Fruit fly (Drosophila melanogaster): ENCODE results near the gene polo.

The polo gene

DNA sequence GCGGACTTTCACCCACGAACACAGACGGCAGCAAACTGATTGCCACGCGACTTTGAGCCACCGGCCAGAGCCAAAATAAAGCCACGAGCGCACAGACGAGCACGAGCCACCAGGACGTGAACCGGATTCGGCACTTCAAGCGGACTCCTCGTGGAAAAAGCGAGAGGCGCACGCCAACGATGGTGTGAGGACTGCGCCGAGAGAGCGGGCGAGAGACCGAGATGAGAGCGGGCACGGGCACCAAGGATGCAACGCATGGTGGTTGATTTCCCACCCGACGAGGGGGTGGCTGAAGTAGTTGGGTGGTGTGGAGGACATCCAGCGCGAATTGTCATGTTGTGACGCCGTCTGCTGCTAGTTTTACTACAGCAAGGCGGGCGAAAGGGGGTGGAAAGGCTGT lies 14.4 kb upstream of the polo start, which contains the start of gene gogo:
Gene gogo, minus strand, starts transcription at position 39 of the 400 bp plus-strand sequence.
- TF ChIP-seq Pif1B (GFP tag; optimal IDR thresholded peaks at IDR 0.05) (no peak), CG8301 (tag; optimal IDR thresholded peaks at IDR 0.05) (no peak), D1 (tag; optimal IDR thresholded peaks at IDR 0.05) (no peak), CG9948 (tag; optimal IDR thresholded peaks at IDR 0.05) (no peak), CG10348 (GFP tag; IDR thresholded peaks at IDR 0.05) (no peak), fd96Ca (GFP tag; IDR thresholded peaks at IDR 0.05) (no peak), Snoo (tag; optimal IDR thresholded peaks at IDR 0.05) (no peak), CG15710 (tag; optimal IDR thresholded peaks at IDR 0.05) (no peak), CG8159 (tag; optimal IDR thresholded peaks at IDR 0.05) (no peak), CG4496 (GFP tag; IDR thresholded peaks at IDR 0.05) (no peak), gl (tag; optimal IDR thresholded peaks at IDR 0.05) (no peak)

DNA sequence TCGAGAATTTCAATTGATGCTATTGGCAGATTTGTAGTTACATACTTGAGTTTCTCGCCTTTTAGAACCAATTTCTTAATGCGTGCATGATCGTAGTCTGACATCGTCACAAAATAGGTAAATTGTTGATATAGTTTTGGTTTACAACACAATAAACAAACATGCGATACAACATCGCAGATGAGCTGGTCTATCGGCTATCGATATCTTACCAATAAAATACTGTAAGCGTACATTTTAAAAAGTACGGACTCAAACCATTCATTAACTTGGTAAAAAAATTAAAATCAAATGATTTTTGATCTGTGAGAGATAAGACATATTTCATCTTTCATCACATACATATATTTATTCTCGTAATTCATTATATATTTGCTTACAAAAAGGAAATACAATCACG lies 12.7 kb upstream of the polo start, which contains the start of gene FRG1:
Gene FRG1, minus strand, starts transcription at position 175 of the 400 bp plus-strand sequence.
- TF ChIP-seq CG4496 (GFP tag; IDR thresholded peaks at IDR 0.05), result no peak
- no peak for TF ChIP-seq D1 (tag; optimal IDR thresholded peaks at IDR 0.05)

dm6 chr3L:20299110-20299509 lies 10.3 kb upstream of the polo start, which contains the start of gene SCCRO4:
Gene SCCRO4 (plus strand): TSS chr3L:20299410.
- TF ChIP-seq D1 (tag; optimal IDR thresholded peaks at IDR 0.05) (no peak), CG17806 (tag; optimal IDR thresholded peaks at IDR 0.05) (no peak)

dm6 chr3L:20302081-20302630 lies 7.3 kb upstream of the polo start, which contains the start of gene Pex23:
Gene Pex23 (minus strand): TSS chr3L:20302141.
- TF ChIP-seq rn (GFP tag; IDR thresholded peaks at IDR 0.05), result peak; percentile 62
- TF ChIP-seq CG15710 (tag; optimal IDR thresholded peaks at IDR 0.05), result peak; percentile 66
- no peak for TF ChIP-seq gl (tag; optimal IDR thresholded peaks at IDR 0.05)
- TF ChIP-seq CG17806 (tag; optimal IDR thresholded peaks at IDR 0.05), result peak; percentile 49
- peak; percentile 44 for TF ChIP-seq CG9948 (tag; optimal IDR thresholded peaks at IDR 0.05)
- TF ChIP-seq EcR (GFP tag; optimal IDR thresholded peaks at IDR 0.05), result no peak
- TF ChIP-seq Pif1A (GFP tag; optimal IDR thresholded peaks at IDR 0.05), result no peak
- no peak for TF ChIP-seq D1 (tag; optimal IDR thresholded peaks at IDR 0.05)
- peak; percentile 51; the same call in 1 of the 2 replicates for TF ChIP-seq CG10348 (GFP tag; IDR thresholded peaks at IDR 0.05)
- TF ChIP-seq Snoo (tag; optimal IDR thresholded peaks at IDR 0.05), result peak; percentile 59
- TF ChIP-seq CG12605 (GFP tag; IDR thresholded peaks at IDR 0.05), result peak; percentile 7; the same call in 1 of the 2 replicates
- peak; percentile 78 for TF ChIP-seq fd96Ca (GFP tag; IDR thresholded peaks at IDR 0.05)
- TF ChIP-seq CG4496 (GFP tag; IDR thresholded peaks at IDR 0.05), result peak; percentile 83
- TF ChIP-seq Pif1B (GFP tag; optimal IDR thresholded peaks at IDR 0.05), result no peak
- peak; percentile 55 for TF ChIP-seq CG8159 (tag; optimal IDR thresholded peaks at IDR 0.05)
- no peak for TF ChIP-seq CG13204 (GFP tag; optimal IDR thresholded peaks at IDR 0.05)
- TF ChIP-seq CG8301 (tag; optimal IDR thresholded peaks at IDR 0.05), result no peak
- TF ChIP-seq CG14655 (GFP tag; optimal IDR thresholded peaks at IDR 0.05), result no peak
- peak; percentile 49; the same call in 1 of the 2 replicates for TF ChIP-seq CG32121 (GFP tag; IDR thresholded peaks at IDR 0.05)
- peak; percentile 33 for TF ChIP-seq CG34367 (tag; optimal IDR thresholded peaks at IDR 0.05)
- peak; percentile 68 for TF ChIP-seq Ets98B (GFP tag; IDR thresholded peaks at IDR 0.05)

dm6 chr3L:20306142-20306541 lies 3.3 kb upstream of the polo start, which contains the start of gene CG32225:
Gene CG32225 (minus strand): TSS chr3L:20306283.
- TF ChIP-seq CG4496 (GFP tag; IDR thresholded peaks at IDR 0.05) (peak; percentile 37; the same call in 1 of the 3 replicates), D1 (tag; optimal IDR thresholded peaks at IDR 0.05) (no peak)

DNA sequence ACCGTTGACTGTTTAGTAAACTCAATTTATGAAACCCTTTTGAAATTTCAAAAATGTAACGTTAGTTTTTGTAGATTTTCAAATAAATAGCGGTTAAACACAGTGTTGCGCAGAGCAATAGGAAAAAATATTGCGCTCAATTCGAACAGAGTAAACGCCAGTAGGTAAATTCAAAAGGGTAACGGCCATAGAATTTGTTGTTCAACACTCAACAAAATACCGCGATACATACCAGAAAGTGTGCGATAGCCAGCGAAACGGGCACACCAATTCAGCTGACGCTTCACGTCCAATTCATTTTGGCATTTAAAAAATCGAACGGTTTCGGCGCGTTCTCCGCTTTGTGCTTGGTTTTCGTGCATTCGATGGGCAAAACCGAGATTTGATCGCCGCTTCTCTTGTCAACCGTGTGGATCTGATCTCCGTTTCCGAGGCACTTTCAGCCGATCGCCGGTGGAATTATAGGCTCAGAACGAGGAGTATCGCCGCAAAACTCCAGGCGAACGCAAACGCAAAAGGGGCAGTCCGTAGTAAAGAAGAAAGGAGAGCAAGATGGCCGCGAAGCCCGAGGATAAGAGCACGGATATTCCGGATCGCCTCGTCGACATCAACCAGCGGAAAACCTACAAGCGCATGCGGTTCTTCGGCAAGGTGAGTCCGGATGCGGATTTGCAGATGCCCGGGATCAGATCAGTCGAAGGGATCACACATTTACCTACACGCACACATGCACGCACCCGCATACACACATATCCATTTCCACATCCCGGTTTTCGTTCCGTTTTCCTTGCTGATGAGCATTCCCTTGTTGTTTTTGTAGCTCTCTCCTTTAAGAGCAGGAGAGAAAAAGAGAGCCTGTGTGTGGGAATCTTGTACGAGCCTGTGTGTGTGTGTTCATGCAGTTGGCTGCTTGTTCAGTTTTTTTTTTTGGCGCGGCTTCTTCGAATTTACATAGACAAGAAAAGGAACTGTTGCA lies 592 bp downstream of the polo start:
- TF ChIP-seq Pif1B (GFP tag; optimal IDR thresholded peaks at IDR 0.05), result no peak

DNA sequence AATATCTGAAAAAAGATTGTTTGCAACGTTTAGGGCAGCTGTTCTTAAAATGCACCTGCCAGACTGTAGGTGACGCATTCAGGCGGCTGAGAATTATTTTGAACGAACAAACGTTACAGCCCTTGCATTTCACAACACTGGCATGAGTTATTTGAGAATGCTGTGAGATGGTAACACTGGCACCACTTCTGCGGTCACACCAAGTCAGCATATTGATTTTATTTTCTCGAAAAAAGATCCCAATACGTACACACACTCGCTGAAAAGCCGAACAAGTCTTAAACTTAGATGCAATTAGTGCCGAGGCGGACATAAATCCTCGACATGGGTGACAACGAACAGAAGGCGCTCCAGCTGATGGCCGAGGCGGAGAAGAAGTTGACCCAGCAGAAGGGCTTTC lies 4.0 kb downstream of the polo start, which contains the start of gene alphaSnap:
Gene alphaSnap, plus strand, starts transcription at position 164 of the 400 bp plus-strand sequence.
- peak; percentile 19 for TF ChIP-seq CG34367 (tag; optimal IDR thresholded peaks at IDR 0.05)
- no peak for TF ChIP-seq CG8301 (tag; optimal IDR thresholded peaks at IDR 0.05)

All from whole organism, pupa.